Worm (Caenorhabditis elegans) whole organism, L4/young adult: ENCODE data around the gene spe-17.
A peak's percentile ranks its signal among the peaks of the same experiment; 100 is the strongest.

Source experiments
- W03F9.2 ChIP-seq: fragments of 150-350 bp; optimal IDR thresholded peaks from 2 replicates; lab custom pipeline; 2014; ENCODE audit warnings: missing biosample characterization, missing genetic modification characterization
- dao-5 ChIP-seq: sonication (generic microtip); optimal IDR thresholded peaks from 2 replicates; lab custom pipeline; 2016; ENCODE audit warnings: missing genotype, missing genetic modification characterization, moderate library complexity, missing compliant biosample characterization
- him-1 ChIP-seq: sonication (generic microtip); optimal IDR thresholded peaks from 2 replicates; lab custom pipeline; 2016; ENCODE audit warnings: missing genotype, missing genetic modification reagents, missing genetic modification characterization, missing compliant biosample characterization

Gene spe-17

ce11 chrIV:12029722-12030182 lies 16.5 kb downstream of the spe-17 start, which contains the start of gene T12G3.11:
Gene T12G3.11 (minus strand): TSS chrIV:12029772.
- TF ChIP-seq W03F9.2 (tag; lab: Kevin White, UChicago), result peak; percentile 58
- TF ChIP-seq dao-5, result no peak

- TF ChIP-seq dao-5 (no peak), him-1 (tag; lab: Kevin White, UChicago) (no peak), W03F9.2 (tag; lab: Kevin White, UChicago) (no peak)
These were observed 17.8 kb downstream of the spe-17 start, which contains the start of the genes T12G3.6 and mrpl-51 for ce11 chrIV:12031003-12031402. Gene T12G3.6 (minus strand): TSS chrIV:12031271. Gene mrpl-51 (plus strand): TSS chrIV:12031324.

- peak; percentile 66 for TF ChIP-seq dao-5
- peak; percentile 2 for TF ChIP-seq W03F9.2 (tag; lab: Kevin White, UChicago)
- peak; percentile 8 for TF ChIP-seq him-1 (tag; lab: Kevin White, UChicago)
These were observed 19.2 kb downstream of the spe-17 start for ce11 chrIV:12032383-12032782.

- TF ChIP-seq W03F9.2 (tag; lab: Kevin White, UChicago), result peak; percentile 12
- TF ChIP-seq him-1 (tag; lab: Kevin White, UChicago), result no peak
- no peak for TF ChIP-seq dao-5
These were observed 20.8 kb downstream of the spe-17 start, which contains the start of gene sqst-1 for ce11 chrIV:12033985-12034384. Gene sqst-1 (plus strand): TSS chrIV:12034282.

- no peak for TF ChIP-seq him-1 (tag; lab: Kevin White, UChicago)
- no peak for TF ChIP-seq W03F9.2 (tag; lab: Kevin White, UChicago)
- TF ChIP-seq dao-5, result no peak
These were observed 21.6 kb downstream of the spe-17 start for ce11 chrIV:12034776-12035175.

ce11 chrIV:12035422-12035821 lies 22.2 kb downstream of the spe-17 start:
- TF ChIP-seq him-1 (tag; lab: Kevin White, UChicago) (no peak), W03F9.2 (tag; lab: Kevin White, UChicago) (no peak), dao-5 (no peak)

ce11 chrIV:12036924-12037323 lies 23.7 kb downstream of the spe-17 start:
- TF ChIP-seq W03F9.2 (tag; lab: Kevin White, UChicago) (peak; percentile 39), him-1 (tag; lab: Kevin White, UChicago) (no peak)

ce11 chrIV:12040431-12040830 lies 27.2 kb downstream of the spe-17 start:
- TF ChIP-seq dao-5 (no peak), him-1 (tag; lab: Kevin White, UChicago) (no peak), W03F9.2 (tag; lab: Kevin White, UChicago) (no peak)

- no peak for TF ChIP-seq him-1 (tag; lab: Kevin White, UChicago)
These were observed 29.8 kb downstream of the spe-17 start for ce11 chrIV:12043054-12043453.

- TF ChIP-seq him-1 (tag; lab: Kevin White, UChicago) (no peak), W03F9.2 (tag; lab: Kevin White, UChicago) (no peak), dao-5 (no peak)
These were observed 31.9 kb downstream of the spe-17 start for ce11 chrIV:12044844-12045738.

ce11 chrIV:12046524-12047203 lies 33.4 kb downstream of the spe-17 start, which contains the start of gene T12G3.2:
Gene T12G3.2 (minus strand): TSS chrIV:12046967.
- TF ChIP-seq dao-5, result no peak
- TF ChIP-seq him-1 (tag; lab: Kevin White, UChicago), result no peak
- TF ChIP-seq W03F9.2 (tag; lab: Kevin White, UChicago), result no peak

ce11 chrIV:12047552-12048347 lies 34.5 kb downstream of the spe-17 start, which contains the start of gene T12G3.4:
Gene T12G3.4 (plus strand): TSS chrIV:12048256.
- TF ChIP-seq dao-5 (no peak), W03F9.2 (tag; lab: Kevin White, UChicago) (no peak), him-1 (tag; lab: Kevin White, UChicago) (no peak)
